2 fruit fly cellular contexts compared by ENCODE assay signal in the genomic region with DNA sequence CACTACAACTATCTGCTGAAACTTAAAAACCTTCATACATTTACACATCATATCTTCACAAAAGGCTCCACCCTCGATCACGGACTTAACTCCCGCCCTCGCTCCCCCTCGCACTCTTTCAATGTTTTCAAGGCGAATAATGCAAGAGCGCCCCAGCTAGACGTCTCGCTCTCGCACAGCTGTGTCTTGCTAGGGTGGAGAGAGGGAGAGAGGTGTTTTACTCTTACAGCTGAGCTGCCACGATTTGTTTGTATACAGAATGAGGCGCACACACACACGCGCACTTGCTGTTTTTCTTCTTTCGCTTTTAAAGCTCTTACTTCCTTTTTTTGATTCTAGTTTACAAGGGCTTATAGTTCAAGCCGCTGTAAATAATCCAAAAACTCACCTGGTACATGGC.
TF ChIP-seq lines count a peak whose summit lies in the region.

No protein-coding gene starts in this region.

TF ChIP-seq in whole organism, adult, 20 proteins besides CTCF, POLR2A, EP300 and RAD21 (continued from another document):
- TF ChIP-seq CG7101 (tag; optimal IDR thresholded peaks at IDR 0.05; lab: Kevin White, UChicago) (no peak), cnc (optimal IDR thresholded peaks at IDR 0.05; lab: Kevin White, UChicago) (no peak)

TF ChIP-seq in whole organism, embryonic, 481 proteins besides CTCF, POLR2A, EP300 and RAD21 (continued from another document):
- no peak for TF ChIP-seq repo (GFP tag; optimal IDR thresholded peaks at IDR 0.05; lab: Kevin White, UChicago)
- TF ChIP-seq chif (GFP tag; optimal IDR thresholded peaks at IDR 0.05; lab: Kevin White, UChicago): no peak
- no peak for TF ChIP-seq CG16813 (GFP tag; IDR thresholded peaks at IDR 0.05; lab: Robert Waterston, UW; ENCODE audit: partially characterized antibody)
- TF ChIP-seq luna (GFP tag; optimal IDR thresholded peaks at IDR 0.05; lab: Kevin White, UChicago): no peak
- 0 out of 2 replicates have a peak, but pooled peaks have one; percentile 12 for TF ChIP-seq hbn (GFP tag; IDR thresholded peaks at IDR 0.05; lab: Robert Waterston, UW; ENCODE audit: partially characterized antibody)
- no peak for TF ChIP-seq CG2712 (tag; optimal IDR thresholded peaks at IDR 0.05; lab: Kevin White, UChicago)
- TF ChIP-seq unc-4 (GFP tag; IDR thresholded peaks at IDR 0.05; lab: Robert Waterston, UW; ENCODE audit: partially characterized antibody): no peak
- no peak for TF ChIP-seq esg (GFP tag; conservative IDR thresholded peaks at IDR 0.05; lab: Robert Waterston, UW)
- TF ChIP-seq Hr3 (GFP tag; optimal IDR thresholded peaks at IDR 0.05; lab: Kevin White, UChicago): no peak
- no peak for TF ChIP-seq E2f1 (GFP tag; IDR thresholded peaks at IDR 0.05; lab: Robert Waterston, UW)
- no peak for TF ChIP-seq CG10979 (tag; optimal IDR thresholded peaks at IDR 0.05; lab: Kevin White, UChicago)
- TF ChIP-seq CG9727 (GFP tag; optimal IDR thresholded peaks at IDR 0.05; lab: Kevin White, UChicago): no peak
- no peak for TF ChIP-seq CG33557 (GFP tag; optimal IDR thresholded peaks at IDR 0.05; lab: Kevin White, UChicago)
- peak; percentile 57 for TF ChIP-seq ewg (GFP tag; optimal IDR thresholded peaks at IDR 0.05; lab: Kevin White, UChicago)
- no peak for TF ChIP-seq Dip3 (GFP tag; optimal IDR thresholded peaks at IDR 0.05; lab: Kevin White, UChicago)
- no peak for TF ChIP-seq Oaz (GFP tag; IDR thresholded peaks at IDR 0.05; lab: Robert Waterston, UW)
- TF ChIP-seq sisA (GFP tag; IDR thresholded peaks at IDR 0.05; lab: Robert Waterston, UW): no peak
- no peak for TF ChIP-seq wdn (GFP tag; IDR thresholded peaks at IDR 0.05; lab: Robert Waterston, UW)
- TF ChIP-seq CG12104 (GFP tag; optimal IDR thresholded peaks at IDR 0.05; lab: Kevin White, UChicago): no peak
- TF ChIP-seq crp (GFP tag; optimal IDR thresholded peaks at IDR 0.05; lab: Kevin White, UChicago): peak in 1 of 2 experiments; percentile 76
- TF ChIP-seq pzg (GFP tag; optimal IDR thresholded peaks at IDR 0.05; lab: Kevin White, UChicago): no peak
- no peak for TF ChIP-seq CG13123 (GFP tag; optimal IDR thresholded peaks at IDR 0.05; lab: Kevin White, UChicago)
- TF ChIP-seq sens (GFP tag; lab: Kevin White, UChicago): no peak
- no peak for TF ChIP-seq corto (GFP tag; optimal IDR thresholded peaks at IDR 0.05; lab: Kevin White, UChicago)
- TF ChIP-seq CG10366 (GFP tag; IDR thresholded peaks at IDR 0.05; lab: Robert Waterston, UW): no peak
- TF ChIP-seq bbx (GFP tag; IDR thresholded peaks at IDR 0.05; lab: Robert Waterston, UW; ENCODE audit: partially characterized antibody): no peak
- no peak for TF ChIP-seq CG4424 (GFP tag; optimal IDR thresholded peaks at IDR 0.05; lab: Kevin White, UChicago)
- peak; percentile 27; the same call in 1 of the 2 replicates for TF ChIP-seq CG32767 (GFP tag; IDR thresholded peaks at IDR 0.05; lab: Robert Waterston, UW)
- no peak for TF ChIP-seq CG6272 (GFP tag; IDR thresholded peaks at IDR 0.05; lab: Robert Waterston, UW)
- no peak for TF ChIP-seq CG6254 (GFP tag; optimal IDR thresholded peaks at IDR 0.05; lab: Kevin White, UChicago)
- no peak for TF ChIP-seq CoRest (tag; optimal IDR thresholded peaks at IDR 0.05; lab: Kevin White, UChicago)
- no peak for TF ChIP-seq CG12769 (tag; optimal IDR thresholded peaks at IDR 0.05; lab: Kevin White, UChicago)
- no peak for TF ChIP-seq CG7963 (GFP tag; IDR thresholded peaks at IDR 0.05; lab: Robert Waterston, UW; ENCODE audit: partially characterized antibody)
- TF ChIP-seq grn (GFP tag; optimal IDR thresholded peaks at IDR 0.05; lab: Kevin White, UChicago): no peak
- TF ChIP-seq bcd (GFP tag; optimal IDR thresholded peaks at IDR 0.05; lab: Kevin White, UChicago): no peak
- TF ChIP-seq CG11093 (GFP tag; IDR thresholded peaks at IDR 0.05; lab: Robert Waterston, UW): no peak
- no peak for TF ChIP-seq CG30020 (tag; optimal IDR thresholded peaks at IDR 0.05; lab: Kevin White, UChicago)
- no peak for TF ChIP-seq Fer3 (tag; optimal IDR thresholded peaks at IDR 0.05; lab: Kevin White, UChicago)
- no peak for TF ChIP-seq dpn (GFP tag; optimal IDR thresholded peaks at IDR 0.05; lab: Kevin White, UChicago)
- no peak for TF ChIP-seq eve (GFP tag; optimal IDR thresholded peaks at IDR 0.05; lab: Kevin White, UChicago)
- TF ChIP-seq wek (GFP tag; optimal IDR thresholded peaks at IDR 0.05; lab: Kevin White, UChicago): no peak
- TF ChIP-seq CG30431 (GFP tag; optimal IDR thresholded peaks at IDR 0.05; lab: Kevin White, UChicago): no peak
- no peak for TF ChIP-seq Mad (GFP tag; optimal IDR thresholded peaks at IDR 0.05; lab: Kevin White, UChicago)
- no peak for TF ChIP-seq CG17612 (GFP tag; IDR thresholded peaks at IDR 0.05; lab: Robert Waterston, UW)
- peak; percentile 54 to 61 for TF ChIP-seq Trl (optimal IDR thresholded peaks at IDR 0.05; lab: Kevin White, UChicago)
- TF ChIP-seq Trl (GFP tag; optimal IDR thresholded peaks at IDR 0.05; lab: Kevin White, UChicago): no peak
- TF ChIP-seq Lhr (GFP tag; optimal IDR thresholded peaks at IDR 0.05; lab: Kevin White, UChicago): no peak
- no peak for TF ChIP-seq shn (GFP tag; optimal IDR thresholded peaks at IDR 0.05; lab: Kevin White, UChicago)
- TF ChIP-seq ranshi (GFP tag; IDR thresholded peaks at IDR 0.05; lab: Robert Waterston, UW): no peak
- no peak for TF ChIP-seq CG9437 (GFP tag; optimal IDR thresholded peaks at IDR 0.05; lab: Kevin White, UChicago)
- TF ChIP-seq CG12155 (GFP tag; optimal IDR thresholded peaks at IDR 0.05; lab: Kevin White, UChicago): no peak
- no peak for TF ChIP-seq Bdp1 (GFP tag; optimal IDR thresholded peaks at IDR 0.05; lab: Kevin White, UChicago)
- peak; percentile 50; the same call in 1 of the 3 replicates for TF ChIP-seq CG34422 (GFP tag; IDR thresholded peaks at IDR 0.05; lab: Robert Waterston, UW)
- TF ChIP-seq NC2α (GFP tag; optimal IDR thresholded peaks at IDR 0.05; lab: Kevin White, UChicago): no peak
- no peak for TF ChIP-seq CG15479 (GFP tag; optimal IDR thresholded peaks at IDR 0.05; lab: Kevin White, UChicago)
- TF ChIP-seq CG4328 (GFP tag; optimal IDR thresholded peaks at IDR 0.05; lab: Kevin White, UChicago): no peak
- TF ChIP-seq crol (GFP tag; IDR thresholded peaks at IDR 0.05; lab: Robert Waterston, UW): peak; percentile 92
- peak; percentile 21 for TF ChIP-seq Nf-YB (GFP tag; optimal IDR thresholded peaks at IDR 0.05; lab: Kevin White, UChicago)
- TF ChIP-seq CG5245 (GFP tag; optimal IDR thresholded peaks at IDR 0.05; lab: Kevin White, UChicago): no peak
- TF ChIP-seq en (GFP tag; optimal IDR thresholded peaks at IDR 0.05; lab: Kevin White, UChicago): no peak
- TF ChIP-seq Dll (GFP tag; IDR thresholded peaks at IDR 0.05; lab: Robert Waterston, UW; ENCODE audit: partially characterized antibody): no peak
- TF ChIP-seq CG8089 (GFP tag; optimal IDR thresholded peaks at IDR 0.05; lab: Kevin White, UChicago): no peak
- TF ChIP-seq sqz (GFP tag; optimal IDR thresholded peaks at IDR 0.05; lab: Kevin White, UChicago): no peak
- TF ChIP-seq btn (GFP tag; optimal IDR thresholded peaks at IDR 0.05; lab: Kevin White, UChicago): no peak
- peak; percentile 95 for TF ChIP-seq CG10321 (GFP tag; IDR thresholded peaks at IDR 0.05; lab: Robert Waterston, UW)
- TF ChIP-seq Kr (GFP tag; optimal IDR thresholded peaks at IDR 0.05; lab: Kevin White, UChicago): no peak
- TF ChIP-seq HLHmδ (GFP tag; optimal IDR thresholded peaks at IDR 0.05; lab: Kevin White, UChicago): no peak
- TF ChIP-seq seq (GFP tag; IDR thresholded peaks at IDR 0.05; lab: Robert Waterston, UW): no peak
- no peak for TF ChIP-seq CG17328 (GFP tag; IDR thresholded peaks at IDR 0.05; lab: Robert Waterston, UW)
- no peak for TF ChIP-seq CG6689 (GFP tag; IDR thresholded peaks at IDR 0.05; lab: Robert Waterston, UW)
- no peak for TF ChIP-seq CG12299 (tag; optimal IDR thresholded peaks at IDR 0.05; lab: Kevin White, UChicago)
- TF ChIP-seq so (GFP tag; IDR thresholded peaks at IDR 0.05; lab: Robert Waterston, UW): no peak
- no peak for TF ChIP-seq Camta (GFP tag; optimal IDR thresholded peaks at IDR 0.05; lab: Kevin White, UChicago)
- no peak for TF ChIP-seq klu (GFP tag; IDR thresholded peaks at IDR 0.05; lab: Robert Waterston, UW)
- TF ChIP-seq CG17568 (GFP tag; optimal IDR thresholded peaks at IDR 0.05; lab: Kevin White, UChicago): no peak
- TF ChIP-seq H15 (GFP tag; IDR thresholded peaks at IDR 0.05; lab: Robert Waterston, UW): no peak
- TF ChIP-seq tin (GFP tag; optimal IDR thresholded peaks at IDR 0.05; lab: Kevin White, UChicago): no peak
- no peak for TF ChIP-seq CG15073 (GFP tag; optimal IDR thresholded peaks at IDR 0.05; lab: Kevin White, UChicago)
- no peak for TF ChIP-seq CG2678 (tag; optimal IDR thresholded peaks at IDR 0.05; lab: Kevin White, UChicago)
- TF ChIP-seq tio (GFP tag; optimal IDR thresholded peaks at IDR 0.05; lab: Kevin White, UChicago): no peak
- no peak for TF ChIP-seq CG6854 (GFP tag; optimal IDR thresholded peaks at IDR 0.05; lab: Kevin White, UChicago)
- no peak for TF ChIP-seq vvl (GFP tag; IDR thresholded peaks at IDR 0.05; lab: Robert Waterston, UW)
- TF ChIP-seq ftz-f1 (GFP tag; optimal IDR thresholded peaks at IDR 0.05; lab: Kevin White, UChicago): peak; percentile 83
- TF ChIP-seq Hr51 (GFP tag; optimal IDR thresholded peaks at IDR 0.05; lab: Kevin White, UChicago): no peak
- peak; percentile 88 for TF ChIP-seq pros (GFP tag; optimal IDR thresholded peaks at IDR 0.05; lab: Kevin White, UChicago)
- no peak for TF ChIP-seq CG5180 (GFP tag; optimal IDR thresholded peaks at IDR 0.05; lab: Kevin White, UChicago)
- no peak for TF ChIP-seq Oli (tag; optimal IDR thresholded peaks at IDR 0.05; lab: Kevin White, UChicago)
- TF ChIP-seq HLH54F (GFP tag; optimal IDR thresholded peaks at IDR 0.05; lab: Kevin White, UChicago): no peak
- no peak for TF ChIP-seq CG2875 (GFP tag; optimal IDR thresholded peaks at IDR 0.05; lab: Kevin White, UChicago)
- TF ChIP-seq CG17186 (GFP tag; optimal IDR thresholded peaks at IDR 0.05; lab: Kevin White, UChicago): no peak
- no peak for TF ChIP-seq CG13894 (tag; optimal IDR thresholded peaks at IDR 0.05; lab: Kevin White, UChicago)
- no peak for TF ChIP-seq CG3995 (GFP tag; optimal IDR thresholded peaks at IDR 0.05; lab: Kevin White, UChicago)
- no peak for TF ChIP-seq CG12942 (GFP tag; optimal IDR thresholded peaks at IDR 0.05; lab: Kevin White, UChicago)
- no peak for TF ChIP-seq CG11456 (GFP tag; IDR thresholded peaks at IDR 0.05; lab: Robert Waterston, UW)
- TF ChIP-seq onecut (GFP tag; IDR thresholded peaks at IDR 0.05; lab: Robert Waterston, UW): no peak
- TF ChIP-seq MESR4 (GFP tag; optimal IDR thresholded peaks at IDR 0.05; lab: Kevin White, UChicago): no peak
- no peak for TF ChIP-seq unpg (GFP tag; optimal IDR thresholded peaks at IDR 0.05; lab: Kevin White, UChicago)
- no peak for TF ChIP-seq pan (optimal IDR thresholded peaks at IDR 0.05; lab: Kevin White, UChicago)
- peak in 1 of 2 experiments; percentile 9 for TF ChIP-seq pan (GFP tag; optimal IDR thresholded peaks at IDR 0.05 in 1 of 2, IDR thresholded peaks at IDR 0.05 in 1 of 2)
- TF ChIP-seq CG1603 (tag; optimal IDR thresholded peaks at IDR 0.05; lab: Kevin White, UChicago): no peak
- no peak for TF ChIP-seq C15 (GFP tag; IDR thresholded peaks at IDR 0.05; lab: Robert Waterston, UW)
- TF ChIP-seq chn (GFP tag; optimal IDR thresholded peaks at IDR 0.05; lab: Kevin White, UChicago): peak; percentile 30
- TF ChIP-seq CG1832 (GFP tag; optimal IDR thresholded peaks at IDR 0.05; lab: Kevin White, UChicago): peak; percentile 89
- no peak for TF ChIP-seq yki (optimal IDR thresholded peaks at IDR 0.05; lab: Kevin White, UChicago)
- TF ChIP-seq maf-S (GFP tag; optimal IDR thresholded peaks at IDR 0.05; lab: Kevin White, UChicago): no peak
- TF ChIP-seq psq (GFP tag; optimal IDR thresholded peaks at IDR 0.05; lab: Kevin White, UChicago): no peak
- TF ChIP-seq fd96Cb (tag; optimal IDR thresholded peaks at IDR 0.05; lab: Kevin White, UChicago): no peak
- TF ChIP-seq NC2β (GFP tag; optimal IDR thresholded peaks at IDR 0.05; lab: Kevin White, UChicago): no peak
- no peak for TF ChIP-seq Nf-YA (GFP tag; IDR thresholded peaks at IDR 0.05; lab: Robert Waterston, UW)
- no peak for TF ChIP-seq HHEX (GFP tag; optimal IDR thresholded peaks at IDR 0.05; lab: Kevin White, UChicago)
- TF ChIP-seq CG4730 (GFP tag; IDR thresholded peaks at IDR 0.05; lab: Robert Waterston, UW): no peak
